Worm (Caenorhabditis elegans) whole organism, late embryonic: ENCODE results near the gene cah-4.

Experiments used
- C38D4.7 ChIP-seq: fragments of 200-800 bp; sonication (Bioruptor generic); optimal IDR thresholded peaks from 2 replicates; lab custom pipeline; 2018; ENCODE audit warnings: mild to moderate bottlenecking, missing genetic modification characterization, moderate library complexity, missing compliant biosample characterization
- K02D7.2 ChIP-seq: sonication (generic microtip); optimal IDR thresholded peaks from 2 replicates; lab custom pipeline; 2017; ENCODE audit warnings: mild to moderate bottlenecking, missing genetic modification characterization, missing compliant biosample characterization
- Y22D7AL.16 ChIP-seq: sonication (generic microtip); optimal IDR thresholded peaks from 2 replicates; lab custom pipeline; 2016; ENCODE audit warnings: missing genetic modification characterization, missing compliant biosample characterization
- ama-1 ChIP-seq: fragments of 150-350 bp; optimal IDR thresholded peaks from 2 replicates; lab custom pipeline; 2014
- fkh-10 ChIP-seq: fragments of 150-350 bp; optimal IDR thresholded peaks from 2 replicates; lab custom pipeline; 2014; ENCODE audit warnings: missing biosample characterization, missing genetic modification reagents, missing genetic modification characterization
- gmeb-2 ChIP-seq: sonication (generic microtip); optimal IDR thresholded peaks from 2 replicates; lab custom pipeline; 2016; ENCODE audit warnings: missing genetic modification characterization, inconsistent platforms, missing compliant biosample characterization
- hlh-8 ChIP-seq: sonication (generic microtip); optimal IDR thresholded peaks from 2 replicates; lab custom pipeline; 2016; ENCODE audit warnings: missing genotype, missing genetic modification characterization, missing compliant biosample characterization
- lim-6 ChIP-seq: sonication (generic microtip); optimal IDR thresholded peaks from 2 replicates; lab custom pipeline; 2016; ENCODE audit warnings: missing genetic modification characterization, missing compliant biosample characterization
- nfya-1 ChIP-seq: sonication (generic microtip); optimal IDR thresholded peaks from 2 replicates; lab custom pipeline; 2017; ENCODE audit warnings: missing genetic modification characterization, mild to moderate bottlenecking, missing compliant biosample characterization, antibody characterized with exemption, moderate library complexity
- nhr-11 ChIP-seq: fragments of 150-350 bp; optimal IDR thresholded peaks from 2 replicates; lab custom pipeline; 2014; ENCODE audit warnings: missing biosample characterization, missing genetic modification characterization
- pha-4 ChIP-seq: fragments of 150-350 bp; optimal IDR thresholded peaks from 2 replicates; lab custom pipeline; 2018; ENCODE audit warnings: missing biosample characterization, missing genetic modification reagents, missing genetic modification characterization
- pqm-1 ChIP-seq: sonication (generic microtip); optimal IDR thresholded peaks from 2 replicates; lab custom pipeline; 2016; ENCODE audit warnings: missing genetic modification characterization, missing compliant biosample characterization
- sox-2 ChIP-seq: fragments of 200-800 bp; sonication (Bioruptor generic); IDR thresholded peaks from 2 replicates; pipeline ENCODE4 v1.3.6; 2022; ENCODE audit warnings: missing genetic modification reagents, missing genetic modification characterization, missing compliant biosample characterization

DNA sequence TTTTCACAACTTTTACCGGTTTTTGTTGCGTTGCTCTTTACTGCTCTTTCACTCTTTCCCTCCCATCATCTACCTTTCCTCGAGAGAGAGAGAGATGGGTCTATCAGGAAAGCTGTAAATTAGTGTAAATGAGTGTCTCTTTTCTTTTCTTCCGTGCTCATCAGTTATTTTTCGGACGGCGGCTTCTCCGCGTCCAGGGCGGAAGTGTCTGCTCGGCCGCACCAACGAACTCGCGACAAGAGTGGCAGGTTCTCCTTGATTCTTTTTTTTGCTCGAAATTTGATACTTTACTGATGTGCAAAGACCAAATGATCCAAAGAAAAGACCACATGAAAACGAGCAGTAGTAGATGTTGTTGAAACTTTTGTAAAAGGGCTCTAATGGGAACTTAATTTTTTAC lies 16.3 kb downstream of the cah-4 start:
- TF ChIP-seq fkh-10 (GFP tag; lab: Kevin White, UChicago) (no peak), lim-6 (tag; lab: Kevin White, UChicago) (no peak), pqm-1 (no peak), hlh-8 (no peak), nhr-11 (tag; lab: Kevin White, UChicago) (no peak), Y22D7AL.16 (no peak), C38D4.7 (GFP tag; lab: Kevin White, UChicago) (no peak), ama-1 (lab: Kevin White, UChicago) (no peak), nfya-1 (tag; lab: Kevin White, UChicago) (no peak), gmeb-2 (tag; lab: Kevin White, UChicago) (no peak), K02D7.2 (tag; lab: Kevin White, UChicago) (no peak), sox-2 (no peak), pha-4 (no peak)
